Worm (Caenorhabditis elegans): ENCODE results near the gene W09H1.4.

ce11 chrII:13230489-13231196 is 47.3 kb downstream of the W09H1.4 start:
- TF ChIP-seq ama-1 (optimal IDR thresholded peaks at IDR 0.05): no peak
- TF ChIP-seq elt-2 (tag; optimal IDR thresholded peaks at IDR 0.05): no peak
- no peak for TF ChIP-seq fkh-6 (tag; optimal IDR thresholded peaks at IDR 0.05)
- TF ChIP-seq sdc-2 (tag; optimal IDR thresholded peaks at IDR 0.05): no peak
- TF ChIP-seq hlh-8 (tag; optimal IDR thresholded peaks at IDR 0.05): no peak
- TF ChIP-seq unc-55 (GFP tag; optimal IDR thresholded peaks at IDR 0.05): no peak
- no peak for TF ChIP-seq ceh-30 (tag; optimal IDR thresholded peaks at IDR 0.05)

All from whole organism, late embryonic.